Worm (Caenorhabditis elegans) whole organism, mixed stage, embryonic: Measurements from ENCODE around the gene rnr-2.

ENCODE experiments used
- M03D4.4 ChIP-seq: sonication (generic microtip); optimal IDR thresholded peaks from 2 replicates; lab custom pipeline; 2017; ENCODE audit warnings: mild to moderate bottlenecking, missing genetic modification characterization, missing compliant biosample characterization
- bed-3 ChIP-seq: fragments of 200-800 bp; sonication (Bioruptor generic); optimal IDR thresholded peaks from 3 replicates; lab custom pipeline; 2018; ENCODE audit warnings: mild to moderate bottlenecking, missing genetic modification characterization, moderate library complexity, missing compliant biosample characterization
- blmp-1 ChIP-seq: fragments of 150-350 bp; optimal IDR thresholded peaks from 2 replicates; lab custom pipeline; 2014; ENCODE audit warnings: missing biosample characterization, missing genetic modification characterization
- ceh-39 ChIP-seq: fragments of 150-350 bp; optimal IDR thresholded peaks from 2 replicates; lab custom pipeline; 2014; ENCODE audit warnings: missing biosample characterization, missing genetic modification characterization
- ceh-43 ChIP-seq: fragments of 200-800 bp; sonication (Bioruptor generic); optimal IDR thresholded peaks from 2 replicates; lab custom pipeline; 2018; ENCODE audit warnings: mild to moderate bottlenecking, missing genetic modification characterization, moderate library complexity, missing compliant biosample characterization
- ceh-83 ChIP-seq: fragments of 200-800 bp; sonication (Bioruptor generic); optimal IDR thresholded peaks from 2 replicates; lab custom pipeline; 2018; ENCODE audit warnings: mild to moderate bottlenecking, missing genetic modification characterization, missing compliant biosample characterization
- ces-1 ChIP-seq: fragments of 150-350 bp; optimal IDR thresholded peaks from 2 replicates; lab custom pipeline; 2014; ENCODE audit warnings: missing biosample characterization, missing genetic modification reagents, missing genetic modification characterization
- cnd-1 ChIP-seq: fragments of 200-800 bp; sonication (Bioruptor generic); optimal IDR thresholded peaks from 2 replicates; lab custom pipeline; 2018; ENCODE audit warnings: mild to moderate bottlenecking, missing genetic modification characterization, missing compliant biosample characterization
- elt-1 ChIP-seq: sonication (generic microtip); optimal IDR thresholded peaks from 2 replicates; lab custom pipeline; 2017; ENCODE audit warnings: missing genetic modification characterization, mild to moderate bottlenecking, missing compliant biosample characterization, antibody characterized with exemption, moderate library complexity, borderline replicate concordance; ENCODE audit not compliant: insufficient read depth
- elt-3 ChIP-seq: fragments of 150-350 bp; optimal IDR thresholded peaks from 2 replicates; lab custom pipeline; 2014; ENCODE audit warnings: missing biosample characterization, missing genetic modification characterization
- flh-1 ChIP-seq: fragments of 200-800 bp; sonication (Bioruptor generic); optimal IDR thresholded peaks from 2 replicates; lab custom pipeline; 2018; ENCODE audit warnings: mild to moderate bottlenecking, missing genetic modification characterization, moderate library complexity, missing compliant biosample characterization
- ham-2 ChIP-seq: fragments of 200-800 bp; sonication (Bioruptor generic); optimal IDR thresholded peaks from 2 replicates; lab custom pipeline; 2018; ENCODE audit warnings: mild to moderate bottlenecking, missing genetic modification characterization, missing compliant biosample characterization
- hlh-1 ChIP-seq: fragments of 150-350 bp; optimal IDR thresholded peaks from 2 replicates; lab custom pipeline; 2014; ENCODE audit warnings: missing biosample characterization, missing genetic modification reagents, missing genetic modification characterization
- lin-32 ChIP-seq: fragments of 200-800 bp; sonication (Bioruptor generic); optimal IDR thresholded peaks from 2 replicates; lab custom pipeline; 2018; ENCODE audit warnings: mild to moderate bottlenecking, missing genetic modification characterization, missing compliant biosample characterization
- lsy-2 ChIP-seq: fragments of 150-350 bp; optimal IDR thresholded peaks from 2 replicates; lab custom pipeline; 2014; ENCODE audit warnings: missing biosample characterization, missing genetic modification characterization
- mep-1 ChIP-seq: fragments of 150-350 bp; optimal IDR thresholded peaks from 2 replicates; lab custom pipeline; 2017; ENCODE audit warnings: missing biosample characterization, missing genetic modification reagents, missing genetic modification characterization, inconsistent platforms
- mls-2 ChIP-seq: sonication (generic microtip); optimal IDR thresholded peaks from 2 replicates; lab custom pipeline; 2016; ENCODE audit warnings: mild to moderate bottlenecking, missing genetic modification characterization, moderate library complexity, missing compliant biosample characterization
- nhr-12 ChIP-seq: fragments of 150-350 bp; optimal IDR thresholded peaks from 2 replicates; lab custom pipeline; 2014; ENCODE audit warnings: missing biosample characterization, missing genetic modification characterization
- nhr-28 ChIP-seq: fragments of 150-350 bp; optimal IDR thresholded peaks from 2 replicates; lab custom pipeline; 2014; ENCODE audit warnings: missing biosample characterization, missing genetic modification characterization
- nhr-76 ChIP-seq: sonication (generic microtip); optimal IDR thresholded peaks from 2 replicates; lab custom pipeline; 2017; ENCODE audit warnings: missing biosample characterization, missing genetic modification characterization
- pha-4 ChIP-seq: fragments of 150-350 bp; optimal IDR thresholded peaks from 2 replicates; lab custom pipeline; 2018; ENCODE audit warnings: missing biosample characterization, missing genetic modification reagents, missing genetic modification characterization
- sem-2 ChIP-seq: fragments of 200-800 bp; sonication (Bioruptor generic); optimal IDR thresholded peaks from 2 replicates; lab custom pipeline; 2018; ENCODE audit warnings: mild to moderate bottlenecking, missing genetic modification characterization, missing compliant biosample characterization
- snpc-4 ChIP-seq: fragments of 150-350 bp; optimal IDR thresholded peaks from 2 replicates; lab custom pipeline; 2014; ENCODE audit warnings: missing biosample characterization, missing genetic modification characterization
- zip-8 ChIP-seq: fragments of 150-350 bp; optimal IDR thresholded peaks from 2 replicates; lab custom pipeline; 2014; ENCODE audit warnings: missing biosample characterization, missing genetic modification characterization
- ztf-11 ChIP-seq: fragments of 150-350 bp; optimal IDR thresholded peaks from 2 replicates; lab custom pipeline; 2014; ENCODE audit warnings: missing biosample characterization, missing genetic modification characterization

rnr-2 gene

ce11 chrIII:4063724-4064123 is 31.0 kb downstream of the rnr-2 start:
- TF ChIP-seq ceh-83 (GFP tag; lab: Kevin White, UChicago) = no peak
- TF ChIP-seq lin-32 (GFP tag; lab: Kevin White, UChicago) = no peak
- TF ChIP-seq mls-2 (tag; lab: Kevin White, UChicago) = no peak
- no peak for TF ChIP-seq nhr-28
- TF ChIP-seq ces-1 = peak; percentile 70

DNA sequence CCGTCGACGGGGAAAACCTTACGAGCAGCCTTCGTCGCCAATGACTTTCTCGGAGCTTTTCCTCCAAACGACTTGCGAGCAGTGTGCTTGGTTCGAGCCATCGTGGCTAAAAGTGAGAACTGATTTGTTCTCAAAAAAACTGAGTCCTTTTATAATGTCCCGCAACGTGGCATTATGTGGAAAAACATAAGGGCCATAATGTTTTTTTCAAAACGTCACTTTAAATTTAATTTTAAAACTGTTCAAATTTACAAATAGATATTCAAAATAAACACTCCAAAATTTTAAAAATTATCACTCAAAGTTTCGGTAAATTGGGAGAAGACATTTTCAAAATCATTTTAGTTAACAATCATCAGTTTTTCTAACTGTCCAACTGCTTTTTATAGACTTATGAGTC is 34.7 kb downstream of the rnr-2 start, which contains the start of gene his-70:
his-70 (minus strand) TSS at position 101 of the 400 bp plus-strand sequence.
- TF ChIP-seq nhr-76 (tag; lab: Kevin White, UChicago) = no peak
- TF ChIP-seq pha-4 (tag; lab: Kevin White, UChicago) = no peak
- TF ChIP-seq bed-3 = no peak
- TF ChIP-seq zip-8 (tag; lab: Kevin White, UChicago) = no peak
- TF ChIP-seq ces-1 = no peak

DNA sequence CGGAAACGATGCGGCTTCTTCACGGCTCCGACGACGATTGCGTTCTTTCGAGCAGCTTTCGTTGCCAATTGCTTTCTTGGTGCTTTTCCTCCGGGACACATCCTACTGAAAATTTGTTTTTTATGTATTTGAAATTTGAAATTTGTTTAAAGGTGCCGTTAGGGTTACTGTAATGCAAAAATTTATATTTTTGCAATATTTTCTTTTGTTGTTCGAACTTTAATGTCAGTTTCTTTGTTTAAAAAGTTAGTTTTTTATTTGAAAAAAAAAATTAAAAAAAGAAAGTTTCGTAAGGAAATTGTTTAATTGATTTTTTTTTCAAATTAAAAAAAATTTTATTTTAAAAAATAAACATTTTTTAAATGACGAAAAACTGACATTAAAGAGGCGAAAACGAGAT is 36.1 kb downstream of the rnr-2 start, which contains the start of gene his-69:
his-69 (minus strand) TSS at position 101 of the 400 bp plus-strand sequence.
- no peak for TF ChIP-seq bed-3
- TF ChIP-seq ceh-39 = no peak
- no peak for TF ChIP-seq nhr-28
- TF ChIP-seq elt-1 (tag; lab: Kevin White, UChicago) = no peak
- no peak for TF ChIP-seq blmp-1
- no peak for TF ChIP-seq ham-2
- no peak for TF ChIP-seq M03D4.4 (tag; lab: Kevin White, UChicago)
- no peak for TF ChIP-seq ces-1
- TF ChIP-seq ceh-43 (GFP tag; lab: Kevin White, UChicago) = no peak
- TF ChIP-seq mep-1 (tag; lab: Kevin White, UChicago) = no peak
- no peak for TF ChIP-seq nhr-12 (tag; lab: Kevin White, UChicago)
- TF ChIP-seq flh-1 (GFP tag; lab: Kevin White, UChicago) = no peak
- TF ChIP-seq ztf-11 = no peak
- TF ChIP-seq sem-2 (GFP tag; lab: Kevin White, UChicago) = no peak
- no peak for TF ChIP-seq elt-3 (tag; lab: Kevin White, UChicago)
- TF ChIP-seq snpc-4 = no peak
- TF ChIP-seq cnd-1 = no peak
- TF ChIP-seq, all 35 proteins: peak for 0

DNA sequence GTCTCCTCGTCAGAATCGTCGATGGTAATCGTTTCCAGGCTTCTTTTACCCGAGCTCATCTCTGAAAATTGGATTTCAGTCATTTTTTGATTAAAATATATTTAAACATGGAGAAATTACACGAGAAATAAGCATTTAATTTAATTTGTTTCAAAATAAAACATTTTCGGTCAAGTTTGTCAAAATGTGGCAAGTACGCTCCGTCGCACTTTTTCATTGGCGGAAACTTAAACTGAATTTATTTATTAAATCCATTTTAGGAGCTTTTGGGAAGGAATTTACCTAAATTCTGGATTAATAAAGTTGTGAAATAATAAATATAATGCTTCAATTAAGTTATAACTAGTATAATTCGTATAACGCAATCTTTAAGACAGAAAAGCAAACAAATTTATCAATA is 36.8 kb downstream of the rnr-2 start, which contains the start of gene rcq-5:
rcq-5 (minus strand) TSS at position 83 of the 400 bp plus-strand sequence.
- TF ChIP-seq ham-2 (no peak), nhr-28 (no peak), ces-1 (peak; percentile 76), lsy-2 (peak; percentile 44), ceh-43 (GFP tag; lab: Kevin White, UChicago) (no peak), mep-1 (tag; lab: Kevin White, UChicago) (peak; percentile 19)

- TF ChIP-seq lsy-2 (no peak), hlh-1 (tag; lab: Kevin White, UChicago) (peak; percentile 96)
Measured at ce11 chrIII:4049150-4049549, 45.6 kb downstream of the rnr-2 start.
